Worm (Caenorhabditis elegans): ENCODE data around the gene Y75B8A.39.

The Y75B8A.39 gene

DNA sequence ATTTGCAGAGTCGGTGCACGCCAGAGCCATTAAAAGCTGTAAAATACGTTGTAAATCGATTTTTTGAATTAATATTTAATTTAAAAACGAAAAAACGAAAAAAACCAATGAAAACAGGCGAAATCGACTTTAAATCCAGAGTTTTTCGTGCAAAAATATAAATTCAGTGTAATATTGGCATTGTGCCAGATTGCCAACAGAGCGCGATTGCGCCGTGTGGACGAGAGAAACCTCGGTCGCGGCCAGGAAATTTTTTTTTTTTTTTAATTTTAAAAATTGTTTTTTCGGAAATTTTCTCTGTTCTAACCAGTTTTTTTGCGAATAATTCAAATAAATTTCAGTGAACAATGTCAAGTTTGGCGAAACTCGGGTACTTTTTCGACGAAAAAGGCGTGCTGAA is 38.3 kb downstream of the Y75B8A.39 start, which contains the start of the genes pph-4.1 and Y75B8A.31 (continued):
- TF ChIP-seq nfya-2 (GFP tag; IDR thresholded peaks at IDR 0.05), result no peak
- no peak for TF ChIP-seq Y53F4B.3 (GFP tag; IDR thresholded peaks at IDR 0.05)
- TF ChIP-seq mel-28 (tag; optimal IDR thresholded peaks at IDR 0.05; ENCODE audit: borderline replicate concordance), result no peak
- TF ChIP-seq let-526 (GFP tag; IDR thresholded peaks at IDR 0.05), result 0 out of 2 replicates have a peak, but pooled peaks have one; percentile 48
- no peak for TF ChIP-seq hrde-1 (tag; optimal IDR thresholded peaks at IDR 0.05; ENCODE audit: borderline replicate concordance)
- TF ChIP-seq hlh-26 (GFP tag; conservative IDR thresholded peaks at IDR 0.05), result no peak
- no peak for TF ChIP-seq attf-6 (GFP tag; IDR thresholded peaks at IDR 0.05)
- no peak for TF ChIP-seq lag-1 (GFP tag; IDR thresholded peaks at IDR 0.05)
- TF ChIP-seq akir-1 (GFP tag; optimal IDR thresholded peaks at IDR 0.05), result no peak
- no peak for TF ChIP-seq ztf-25 (GFP tag; IDR thresholded peaks at IDR 0.05)
- no peak for TF ChIP-seq bed-2 (GFP tag; IDR thresholded peaks at IDR 0.05)
- peak in 1 of 2 experiments; percentile 65 for TF ChIP-seq let-607 (tag; optimal IDR thresholded peaks at IDR 0.05)
- peak; percentile 68 for TF ChIP-seq lsl-1 (GFP tag; optimal IDR thresholded peaks at IDR 0.05)
- peak; percentile 67 for TF ChIP-seq lir-1 (GFP tag; conservative IDR thresholded peaks at IDR 0.05)
- TF ChIP-seq zfh-2 (GFP tag; conservative IDR thresholded peaks at IDR 0.05), result no peak
- TF ChIP-seq die-1 (tag; optimal IDR thresholded peaks at IDR 0.05), result no peak
- TF ChIP-seq Y79H2A.3 (GFP tag; conservative IDR thresholded peaks at IDR 0.05), result no peak
- TF ChIP-seq xnd-1 (tag; optimal IDR thresholded peaks at IDR 0.05), result peak; percentile 36
- peak; percentile 80 for TF ChIP-seq lin-54 (GFP tag; optimal IDR thresholded peaks at IDR 0.05)
- TF ChIP-seq tbx-9 (tag; optimal IDR thresholded peaks at IDR 0.05; ENCODE audit: borderline replicate concordance), result no peak
- no peak for TF ChIP-seq mxl-1 (tag; optimal IDR thresholded peaks at IDR 0.05)
- TF ChIP-seq F33H1.4 (GFP tag; IDR thresholded peaks at IDR 0.05), result peak; percentile 70
- peak; percentile 85 for TF ChIP-seq madf-6 (GFP tag; IDR thresholded peaks at IDR 0.05)
- TF ChIP-seq fkh-3 (tag; optimal IDR thresholded peaks at IDR 0.05), result no peak
- TF ChIP-seq nhr-120 (GFP tag; IDR thresholded peaks at IDR 0.05), result no peak
- no peak for TF ChIP-seq T07F8.4 (tag; optimal IDR thresholded peaks at IDR 0.05)
- TF ChIP-seq nhr-90 (tag; optimal IDR thresholded peaks at IDR 0.05), result no peak
- peak; percentile 13 for TF ChIP-seq somi-1 (GFP tag; optimal IDR thresholded peaks at IDR 0.05)
- TF ChIP-seq F10E7.11 (tag; optimal IDR thresholded peaks at IDR 0.05), result no peak
- TF ChIP-seq hlh-12 (tag; optimal IDR thresholded peaks at IDR 0.05), result no peak
- peak; percentile 29 for TF ChIP-seq K12H6.12 (tag; optimal IDR thresholded peaks at IDR 0.05)
- TF ChIP-seq sdz-38 (tag; optimal IDR thresholded peaks at IDR 0.05), result no peak
- 0 out of 2 replicates have a peak, but pooled peaks have one; percentile 25 for TF ChIP-seq B0336.3 (GFP tag; IDR thresholded peaks at IDR 0.05)
- peak; percentile 51 for TF ChIP-seq nhr-80 (tag; optimal IDR thresholded peaks at IDR 0.05)
- TF ChIP-seq ccch-3 (GFP tag; optimal IDR thresholded peaks at IDR 0.05), result no peak
- no peak for TF ChIP-seq egl-18 (GFP tag; IDR thresholded peaks at IDR 0.05)
- TF ChIP-seq F23B12.7 (tag; optimal IDR thresholded peaks at IDR 0.05; ENCODE audit: insufficient read depth), result peak; percentile 73
- TF ChIP-seq pha-4 (tag; optimal IDR thresholded peaks at IDR 0.05), result peak; percentile 20
- TF ChIP-seq B0261.1 (tag; optimal IDR thresholded peaks at IDR 0.05), result no peak
- TF ChIP-seq hmg-1.2 (GFP tag; IDR thresholded peaks at IDR 0.05), result peak; percentile 43; the same call in 1 of the 2 replicates
- TF ChIP-seq sea-2 (GFP tag; IDR thresholded peaks at IDR 0.05), result no peak
- TF ChIP-seq sptf-2 (GFP tag; optimal IDR thresholded peaks at IDR 0.05), result no peak
- no peak for TF ChIP-seq F55B11.4 (tag; optimal IDR thresholded peaks at IDR 0.05; ENCODE audit: borderline replicate concordance, insufficient read depth)
- TF ChIP-seq ets-4 (GFP tag; optimal IDR thresholded peaks at IDR 0.05), result no peak
- TF ChIP-seq T26A5.8 (tag; optimal IDR thresholded peaks at IDR 0.05), result no peak
- no peak for TF ChIP-seq ztf-3 (GFP tag; optimal IDR thresholded peaks at IDR 0.05)
- no peak for TF ChIP-seq nhr-179 (tag; optimal IDR thresholded peaks at IDR 0.05)
- no peak for TF ChIP-seq F49E8.2 (tag; optimal IDR thresholded peaks at IDR 0.05; ENCODE audit: insufficient read depth)
- TF ChIP-seq C17E4.6 (GFP tag; IDR thresholded peaks at IDR 0.05), result no peak

Measured in whole organism, young adult.